Worm (Caenorhabditis elegans) whole organism, L4/young adult: ENCODE measurements around the gene K11H12.11.

Experiments used
- dao-5 ChIP-seq: sonication (generic microtip); optimal IDR thresholded peaks from 2 replicates; lab custom pipeline; 2016; ENCODE audit warnings: missing genotype, missing genetic modification characterization, moderate library complexity, missing compliant biosample characterization
- him-1 ChIP-seq: sonication (generic microtip); optimal IDR thresholded peaks from 2 replicates; lab custom pipeline; 2016; ENCODE audit warnings: missing genotype, missing genetic modification reagents, missing genetic modification characterization, missing compliant biosample characterization

DNA sequence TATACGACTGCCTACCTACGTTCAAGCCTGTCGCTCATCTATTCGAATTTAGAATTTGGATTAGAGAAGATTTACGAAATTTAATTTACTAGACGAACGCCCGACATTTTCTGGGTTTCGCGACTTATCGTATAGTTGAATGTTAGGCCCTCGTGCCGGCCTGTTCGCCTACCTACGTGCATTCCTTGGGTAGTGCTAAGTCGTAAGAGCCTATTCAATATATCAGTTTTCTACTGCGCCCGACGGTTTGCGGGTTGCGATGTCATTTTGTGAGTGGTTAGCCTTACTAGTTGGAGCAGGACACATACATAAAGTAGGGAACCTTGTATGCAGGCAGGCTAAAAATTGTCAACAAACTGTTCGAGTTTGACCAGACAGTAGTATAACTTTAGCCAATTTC, 47.4 kb downstream of the K11H12.11 start:
- no peak for TF ChIP-seq dao-5 (tag; lab: Kevin White, UChicago)
- TF ChIP-seq him-1 (tag; lab: Kevin White, UChicago) = no peak
